Worm (Caenorhabditis elegans) whole organism, L4/young adult: ENCODE data around the gene C38C6.3.

Experiments used
- W03F9.2 ChIP-seq: fragments of 150-350 bp; optimal IDR thresholded peaks from 2 replicates; lab custom pipeline; 2014; ENCODE audit warnings: missing biosample characterization, missing genetic modification characterization
- him-1 ChIP-seq: sonication (generic microtip); optimal IDR thresholded peaks from 2 replicates; lab custom pipeline; 2016; ENCODE audit warnings: missing genotype, missing genetic modification reagents, missing genetic modification characterization, missing compliant biosample characterization

DNA sequence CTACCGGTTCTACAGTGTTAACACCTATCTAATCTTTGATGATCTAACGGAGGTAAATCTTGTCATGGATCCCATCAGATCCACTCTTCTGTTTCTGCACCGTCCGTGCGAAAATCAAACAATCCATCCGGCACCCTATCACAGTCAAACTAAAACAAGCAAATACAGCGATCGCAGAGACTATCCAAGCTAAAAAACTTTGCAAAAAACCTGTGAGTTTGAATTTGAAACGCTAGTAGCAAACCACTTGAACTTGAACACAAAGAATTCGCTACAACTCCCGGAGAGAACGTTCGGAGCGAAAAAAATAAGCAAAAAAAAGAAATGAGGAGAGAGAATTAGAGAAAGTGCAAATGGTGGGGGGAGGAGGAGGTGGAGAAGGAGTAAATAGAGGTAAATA is 35.7 kb downstream of the C38C6.3 start:
- TF ChIP-seq him-1 (tag; lab: Kevin White, UChicago) (no peak), W03F9.2 (no peak)
